Fruit fly (Drosophila melanogaster) whole organism, prepupa: ENCODE measurements around the gene tst.
A peak's percentile ranks its signal among the peaks of the same experiment; 100 is the strongest.

Experiments
- Blimp-1 ChIP-seq: fragments of 200-800 bp; sonication (Bioruptor generic); optimal IDR thresholded peaks from 3 replicates; lab custom pipeline; 2017; ENCODE audit warnings: missing biosample characterization, missing genetic modification characterization, mild to moderate bottlenecking, moderate library complexity, missing genetic modification reagents
- CG10631 ChIP-seq: fragments of 200-800 bp; sonication (Bioruptor generic); optimal IDR thresholded peaks from 2 replicates; lab custom pipeline; 2016; ENCODE audit warnings: missing biosample characterization, missing genetic modification characterization
- CG11762 ChIP-seq: fragments of 200-800 bp; sonication (Bioruptor generic); optimal IDR thresholded peaks from 3 replicates; lab custom pipeline; 2016; ENCODE audit warnings: missing biosample characterization, missing genetic modification characterization; ENCODE audit not compliant: insufficient read depth
- CG1621 ChIP-seq: fragments of 200-800 bp; sonication (Bioruptor generic); optimal IDR thresholded peaks from 3 replicates; lab custom pipeline; 2018; ENCODE audit warnings: missing biosample characterization, mild to moderate bottlenecking, missing genetic modification characterization
- CG16779 ChIP-seq: fragments of 200-800 bp; sonication (Bioruptor generic); optimal IDR thresholded peaks from 3 replicates; lab custom pipeline; 2017; ENCODE audit warnings: missing biosample characterization, mild to moderate bottlenecking, missing genetic modification characterization
- CG3032 ChIP-seq: fragments of 200-800 bp; optimal IDR thresholded peaks from 2 replicates; lab custom pipeline; 2019; ENCODE audit warnings: missing biosample characterization, mild to moderate bottlenecking, missing genetic modification characterization, moderate library complexity
- CG32006 ChIP-seq: fragments of 200-800 bp; sonication (Bioruptor generic); optimal IDR thresholded peaks from 3 replicates; lab custom pipeline; 2017; ENCODE audit warnings: missing biosample characterization, mild to moderate bottlenecking, missing genetic modification characterization
- CG34406 ChIP-seq: fragments of 200-800 bp; sonication (Bioruptor generic); optimal IDR thresholded peaks from 3 replicates; lab custom pipeline; 2016; ENCODE audit warnings: missing biosample characterization, missing genetic modification characterization
- CG3919 ChIP-seq: fragments of 200-800 bp; sonication (Bioruptor generic); optimal IDR thresholded peaks from 3 replicates; lab custom pipeline; 2016; ENCODE audit warnings: missing biosample characterization, missing genetic modification characterization
- CG6163 ChIP-seq: fragments of 200-800 bp; sonication (Bioruptor generic); IDR thresholded peaks from 3 replicates; pipeline ENCODE4 v1.3.6; 2022; ENCODE audit warnings: missing biosample characterization, missing genetic modification characterization
- CG6792 ChIP-seq: fragments of 200-800 bp; sonication (Bioruptor generic); optimal IDR thresholded peaks from 3 replicates; lab custom pipeline; 2016; ENCODE audit warnings: missing biosample characterization, missing genetic modification characterization
- CG6808 ChIP-seq: fragments of 200-800 bp; sonication (Bioruptor generic); optimal IDR thresholded peaks from 3 replicates; lab custom pipeline; 2017; ENCODE audit warnings: missing biosample characterization, missing genetic modification characterization, mild to moderate bottlenecking, moderate library complexity, missing genetic modification reagents
- CG7368 ChIP-seq: fragments of 200-800 bp; sonication (Bioruptor generic); optimal IDR thresholded peaks from 3 replicates; lab custom pipeline; 2016; ENCODE audit warnings: missing biosample characterization, missing genetic modification characterization
- CG8119 ChIP-seq: fragments of 200-800 bp; sonication (Bioruptor generic); IDR thresholded peaks from 3 replicates; pipeline ENCODE4 v1.3.6; 2022; ENCODE audit warnings: missing biosample characterization, missing genetic modification characterization
- CG8319 ChIP-seq: fragments of 200-800 bp; sonication (Bioruptor generic); optimal IDR thresholded peaks from 3 replicates; lab custom pipeline; 2016; ENCODE audit warnings: missing biosample characterization, missing genetic modification characterization
- CG9139 ChIP-seq: fragments of 200-800 bp; sonication (Bioruptor generic); optimal IDR thresholded peaks from 3 replicates; lab custom pipeline; 2017; ENCODE audit warnings: missing biosample characterization, mild to moderate bottlenecking, missing genetic modification characterization
- Eip75B ChIP-seq: fragments of 200-800 bp; sonication (Bioruptor generic); optimal IDR thresholded peaks from 3 replicates; lab custom pipeline; 2016; ENCODE audit warnings: missing biosample characterization, missing genetic modification characterization
- Eip93F ChIP-seq: fragments of 200-800 bp; sonication (Bioruptor generic); optimal IDR thresholded peaks from 2 replicates; lab custom pipeline; 2016; ENCODE audit warnings: missing biosample characterization, mild to moderate bottlenecking, missing genetic modification characterization
- Ets21C ChIP-seq: fragments of 200-800 bp; sonication (Bioruptor generic); optimal IDR thresholded peaks from 3 replicates; lab custom pipeline; 2016; ENCODE audit warnings: missing biosample characterization, missing genetic modification characterization
- Ets96B ChIP-seq: fragments of 200-800 bp; optimal IDR thresholded peaks from 2 replicates; lab custom pipeline; 2019; ENCODE audit warnings: missing biosample characterization, mild to moderate bottlenecking, missing genetic modification characterization, moderate library complexity
- Gug ChIP-seq: fragments of 200-800 bp; sonication (Bioruptor generic); IDR thresholded peaks from 2 replicates; pipeline ENCODE4 v1.3.6; 2022; ENCODE audit warnings: missing biosample characterization, missing genetic modification characterization
- Hr4 ChIP-seq: fragments of 200-800 bp; sonication (Bioruptor generic); optimal IDR thresholded peaks from 3 replicates; lab custom pipeline; 2016; ENCODE audit warnings: missing biosample characterization, missing genetic modification characterization
- Lpt ChIP-seq: fragments of 200-800 bp; sonication (Bioruptor generic); optimal IDR thresholded peaks from 3 replicates; lab custom pipeline; 2016; ENCODE audit warnings: missing biosample characterization, missing genetic modification characterization
- OdsH ChIP-seq: fragments of 200-800 bp; sonication (Bioruptor generic); optimal IDR thresholded peaks from 3 replicates; lab custom pipeline; 2016; ENCODE audit warnings: missing biosample characterization, missing genetic modification characterization
- Smox ChIP-seq: fragments of 200-800 bp; sonication (Bioruptor generic); optimal IDR thresholded peaks from 3 replicates; lab custom pipeline; 2016; ENCODE audit warnings: missing biosample characterization, missing genetic modification characterization
- Sox102F ChIP-seq: fragments of 200-800 bp; sonication (Bioruptor generic); optimal IDR thresholded peaks from 2 replicates; lab custom pipeline; 2016; ENCODE audit warnings: missing biosample characterization, mild to moderate bottlenecking, missing genetic modification characterization
- Sox15 ChIP-seq: fragments of 200-800 bp; sonication (Bioruptor generic); optimal IDR thresholded peaks from 3 replicates; lab custom pipeline; 2016; ENCODE audit warnings: missing biosample characterization, missing genetic modification characterization
- achi ChIP-seq: fragments of 200-800 bp; sonication (Bioruptor generic); optimal IDR thresholded peaks from 3 replicates; lab custom pipeline; 2016; ENCODE audit warnings: missing biosample characterization, missing genetic modification characterization
- acj6 ChIP-seq: fragments of 200-800 bp; sonication (Bioruptor generic); optimal IDR thresholded peaks from 3 replicates; lab custom pipeline; 2016; ENCODE audit warnings: missing biosample characterization, missing genetic modification characterization
- cyc ChIP-seq: fragments of 200-800 bp; sonication (Bioruptor generic); optimal IDR thresholded peaks from 3 replicates; lab custom pipeline; 2016; ENCODE audit warnings: missing biosample characterization, missing genetic modification characterization
- dac ChIP-seq: fragments of 200-800 bp; sonication (Bioruptor generic); optimal IDR thresholded peaks from 2 replicates; lab custom pipeline; 2017; ENCODE audit warnings: missing biosample characterization, mild to moderate bottlenecking, missing genetic modification characterization
- dsx ChIP-seq: fragments of 200-800 bp; optimal IDR thresholded peaks from 3 replicates; lab custom pipeline; 2019; ENCODE audit warnings: missing biosample characterization, mild to moderate bottlenecking, missing genetic modification characterization, moderate library complexity; ENCODE audit not compliant: poor library complexity, severe bottlenecking
- eg ChIP-seq: fragments of 200-800 bp; sonication (Bioruptor generic); IDR thresholded peaks from 3 replicates; pipeline ENCODE4 v1.3.6; 2022; ENCODE audit warnings: missing biosample characterization, missing genetic modification characterization
- fd59A ChIP-seq: fragments of 200-800 bp; sonication (Bioruptor generic); optimal IDR thresholded peaks from 2 replicates; lab custom pipeline; 2017; ENCODE audit warnings: missing biosample characterization, mild to moderate bottlenecking, missing genetic modification characterization, missing genetic modification reagents
- fd85E ChIP-seq: fragments of 200-800 bp; sonication (Bioruptor generic); optimal IDR thresholded peaks from 3 replicates; lab custom pipeline; 2016; ENCODE audit warnings: missing biosample characterization, missing genetic modification characterization
- lz ChIP-seq: fragments of 200-800 bp; sonication (Bioruptor generic); optimal IDR thresholded peaks from 3 replicates; lab custom pipeline; 2016; ENCODE audit warnings: missing biosample characterization, missing genetic modification characterization
- net ChIP-seq: fragments of 200-800 bp; sonication (Bioruptor generic); optimal IDR thresholded peaks from 3 replicates; lab custom pipeline; 2016; ENCODE audit warnings: missing biosample characterization, missing genetic modification characterization
- pdm3 ChIP-seq: fragments of 200-800 bp; sonication (Bioruptor generic); optimal IDR thresholded peaks from 3 replicates; lab custom pipeline; 2016; ENCODE audit warnings: missing biosample characterization, missing genetic modification characterization
- spab ChIP-seq: fragments of 200-800 bp; sonication (Bioruptor generic); optimal IDR thresholded peaks from 2 replicates; lab custom pipeline; 2017; ENCODE audit warnings: missing biosample characterization, mild to moderate bottlenecking, missing genetic modification characterization, missing genetic modification reagents
- ss ChIP-seq, 2 experiments: fragments of 200-800 bp; sonication (Bioruptor generic); optimal IDR thresholded peaks; 2 replicates in 1 of 2; 3 replicates in 1 of 2; lab custom pipeline; 2017 to 2018; ENCODE audit warnings: mild to moderate bottlenecking in 2 of 2, missing biosample characterization in 2 of 2, missing genetic modification characterization in 2 of 2, moderate library complexity in 1 of 2
- svp ChIP-seq: fragments of 200-800 bp; sonication (Bioruptor generic); peaks from one replicate; lab custom pipeline; 2016; ENCODE audit warnings: missing biosample characterization, missing genetic modification characterization
- topi ChIP-seq: fragments of 200-800 bp; sonication (Bioruptor generic); optimal IDR thresholded peaks from 3 replicates; lab custom pipeline; 2016; ENCODE audit warnings: missing biosample characterization, missing genetic modification characterization

Gene tst

dm6 chr3R:23788406-23789021 is 15.9 kb upstream of the tst start (continued):
- TF ChIP-seq CG7368 (GFP tag; lab: Kevin White, UChicago) (peak; percentile 29), CG8319 (GFP tag; lab: Kevin White, UChicago) (no peak), CG11762 (peak; percentile 67), pdm3 (GFP tag; lab: Kevin White, UChicago) (peak; percentile 68), dac (GFP tag; lab: Kevin White, UChicago) (peak; percentile 61), lz (GFP tag; lab: Kevin White, UChicago) (peak; percentile 51), CG10631 (GFP tag; lab: Kevin White, UChicago) (peak; percentile 80), CG3032 (tag; lab: Kevin White, UChicago) (peak; percentile 80), Eip93F (GFP tag; lab: Kevin White, UChicago) (no peak), CG32006 (GFP tag; lab: Kevin White, UChicago) (peak; percentile 88), OdsH (GFP tag; lab: Kevin White, UChicago) (peak; percentile 76), Eip75B (GFP tag; lab: Kevin White, UChicago) (peak; percentile 78), CG34406 (peak; percentile 63), topi (GFP tag; lab: Kevin White, UChicago) (peak; percentile 66), fd85E (GFP tag; lab: Kevin White, UChicago) (no peak), cyc (GFP tag; lab: Kevin White, UChicago) (peak; percentile 47), Smox (GFP tag; lab: Kevin White, UChicago) (peak; percentile 56), Lpt (peak; percentile 39), Sox15 (GFP tag; lab: Kevin White, UChicago) (peak; percentile 46), CG16779 (tag; lab: Kevin White, UChicago) (peak; percentile 24), acj6 (GFP tag; lab: Kevin White, UChicago) (peak; percentile 72), svp (GFP tag; lab: Kevin White, UChicago) (peak; percentile 94), CG6808 (GFP tag; lab: Kevin White, UChicago) (peak; percentile 71), CG6163 (peak; percentile 44)

dm6 chr3R:23787632-23787960 is 14.9 kb upstream of the tst start:
- TF ChIP-seq CG9139 (GFP tag; lab: Kevin White, UChicago) (peak; percentile 7), net (GFP tag; lab: Kevin White, UChicago) (no peak), dsx (peak; percentile 29), CG6808 (GFP tag; lab: Kevin White, UChicago) (no peak)

dm6 chr3R:23786768-23787631 is 14.3 kb upstream of the tst start:
- no peak for TF ChIP-seq Lpt
- TF ChIP-seq Ets21C (GFP tag; lab: Kevin White, UChicago): no peak
- TF ChIP-seq CG1621 (tag; lab: Kevin White, UChicago): peak; percentile 18
- 0 out of 3 replicates have a peak, but pooled peaks have one; percentile 24 for TF ChIP-seq CG8119
- peak; percentile 32 for TF ChIP-seq achi (GFP tag; lab: Kevin White, UChicago)
- peak; percentile 1 to 88 for TF ChIP-seq ss (GFP tag; optimal IDR thresholded peaks at IDR 0.05; lab: Kevin White, UChicago)
- peak; percentile 78 for TF ChIP-seq CG3032 (tag; lab: Kevin White, UChicago)
- TF ChIP-seq topi (GFP tag; lab: Kevin White, UChicago): no peak
- peak; percentile 47 for TF ChIP-seq Ets96B (tag; lab: Kevin White, UChicago)
- TF ChIP-seq CG10631 (GFP tag; lab: Kevin White, UChicago): peak; percentile 34
- TF ChIP-seq Sox102F (GFP tag; lab: Kevin White, UChicago): no peak
- TF ChIP-seq cyc (GFP tag; lab: Kevin White, UChicago): peak; percentile 29
- no peak for TF ChIP-seq CG8319 (GFP tag; lab: Kevin White, UChicago)
- TF ChIP-seq dac (GFP tag; lab: Kevin White, UChicago): no peak
- TF ChIP-seq pdm3 (GFP tag; lab: Kevin White, UChicago): peak; percentile 12
- no peak for TF ChIP-seq CG16779 (tag; lab: Kevin White, UChicago)
- no peak for TF ChIP-seq CG6792
- peak; percentile 83 for TF ChIP-seq CG3919
- peak; percentile 85 for TF ChIP-seq CG6163
- peak; percentile 73 for TF ChIP-seq eg (GFP tag; lab: Robert Waterston, UW)
- TF ChIP-seq Hr4: peak; percentile 25
- TF ChIP-seq acj6 (GFP tag; lab: Kevin White, UChicago): peak; percentile 32
- peak; percentile 5 for TF ChIP-seq CG9139 (GFP tag; lab: Kevin White, UChicago)
- TF ChIP-seq spab: peak; percentile 35
- TF ChIP-seq fd59A: peak; percentile 35
- peak; percentile 71 for TF ChIP-seq Gug
- peak; percentile 42 for TF ChIP-seq Eip75B (GFP tag; lab: Kevin White, UChicago)
- no peak for TF ChIP-seq Blimp-1 (GFP tag; lab: Kevin White, UChicago)
- TF ChIP-seq lz (GFP tag; lab: Kevin White, UChicago): peak; percentile 12
- no peak for TF ChIP-seq CG34406
- no peak for TF ChIP-seq Smox (GFP tag; lab: Kevin White, UChicago)
